Worm (Caenorhabditis elegans) whole organism, L4 larva: ENCODE results near the gene gst-11.
A peak's percentile ranks its signal among the peaks of the same experiment; 100 is the strongest.

ENCODE experiments used
- D1046.2 ChIP-seq: fragments of 200-800 bp; sonication (Bioruptor generic); IDR thresholded peaks from 2 replicates; pipeline ENCODE4 v1.3.6; 2022; ENCODE audit warnings: missing genetic modification characterization, missing compliant biosample characterization
- F26F4.8 ChIP-seq: fragments of 200-800 bp; sonication (Bioruptor generic); conservative IDR thresholded peaks from 2 replicates; pipeline ENCODE4 v1.3.6; 2022; ENCODE audit warnings: missing genetic modification characterization, missing compliant biosample characterization
- F37D6.2 ChIP-seq: sonication (generic microtip); optimal IDR thresholded peaks from 2 replicates; lab custom pipeline; 2016; ENCODE audit warnings: mild to moderate bottlenecking, missing genetic modification characterization, missing compliant biosample characterization
- F44E2.7 ChIP-seq: fragments of 200-800 bp; sonication (Bioruptor generic); IDR thresholded peaks from 2 replicates; pipeline ENCODE4 v2.1.2; 2022; ENCODE audit warnings: missing genetic modification characterization, missing compliant biosample characterization
- R02D3.7 ChIP-seq: fragments of 150-350 bp; sonication (generic microtip); optimal IDR thresholded peaks from 3 replicates; lab custom pipeline; 2014; ENCODE audit warnings: missing biosample characterization, missing genetic modification characterization
- Y5F2A.4 ChIP-seq: fragments of 200-800 bp; sonication (Bioruptor generic); optimal IDR thresholded peaks from 2 replicates; lab custom pipeline; 2018; ENCODE audit warnings: mild to moderate bottlenecking, missing genetic modification characterization, missing compliant biosample characterization
- aha-1 ChIP-seq: fragments of 150-350 bp; peaks from one replicate; lab custom pipeline; 2014; ENCODE audit warnings: missing biosample characterization, missing genetic modification characterization
- aly-2 ChIP-seq: sonication (generic microtip); optimal IDR thresholded peaks from 2 replicates; lab custom pipeline; 2018; ENCODE audit warnings: missing biosample characterization, missing genetic modification characterization
- ama-1 ChIP-seq: fragments of 150-350 bp; optimal IDR thresholded peaks from 2 replicates; lab custom pipeline; 2014; ENCODE audit warnings: inconsistent platforms, mixed read lengths
- arid-1 ChIP-seq: fragments of 200-800 bp; sonication (Bioruptor generic); conservative IDR thresholded peaks from 2 replicates; pipeline ENCODE4 v1.3.6; 2022; ENCODE audit warnings: missing genetic modification reagents, missing genetic modification characterization, missing compliant biosample characterization
- attf-4 ChIP-seq: sonication (generic microtip); optimal IDR thresholded peaks from 3 replicates; lab custom pipeline; 2017; ENCODE audit warnings: missing biosample characterization, missing genetic modification characterization
- ceh-20 ChIP-seq: fragments of 200-800 bp; sonication (Bioruptor generic); IDR thresholded peaks from 2 replicates; pipeline ENCODE4 v1.3.6; 2022; ENCODE audit warnings: missing genetic modification reagents, missing genetic modification characterization, missing compliant biosample characterization
- ceh-82 ChIP-seq: sonication (generic microtip); optimal IDR thresholded peaks from 2 replicates; lab custom pipeline; 2017; ENCODE audit warnings: missing biosample characterization, missing genetic modification characterization
- ces-1 ChIP-seq: fragments of 150-350 bp; sonication (generic microtip); optimal IDR thresholded peaks from 4 replicates; lab custom pipeline; 2014; ENCODE audit warnings: missing biosample characterization, missing genetic modification reagents, missing genetic modification characterization
- cey-2 ChIP-seq: sonication (generic microtip); optimal IDR thresholded peaks from 3 replicates; lab custom pipeline; 2017; ENCODE audit warnings: missing genetic modification characterization, mild to moderate bottlenecking, missing compliant biosample characterization, antibody characterized with exemption, borderline replicate concordance; ENCODE audit not compliant: insufficient read depth
- ctbp-1 ChIP-seq: fragments of 200-800 bp; sonication (Bioruptor generic); IDR thresholded peaks from 2 replicates; pipeline ENCODE4 v1.3.6; 2022; ENCODE audit warnings: missing genetic modification reagents, missing genetic modification characterization, missing compliant biosample characterization
- daf-12 ChIP-seq: fragments of 150-350 bp; optimal IDR thresholded peaks from 2 replicates; lab custom pipeline; 2014; ENCODE audit warnings: missing biosample characterization, missing genetic modification reagents, missing genetic modification characterization
- duxl-1 ChIP-seq: sonication (generic microtip); optimal IDR thresholded peaks from 2 replicates; lab custom pipeline; 2016; ENCODE audit warnings: mild to moderate bottlenecking, missing genetic modification characterization, moderate library complexity, missing compliant biosample characterization; ENCODE audit not compliant: poor library complexity
- dve-1 ChIP-seq: sonication (generic microtip); optimal IDR thresholded peaks from 2 replicates; lab custom pipeline; 2017; ENCODE audit warnings: antibody characterized with exemption, mild to moderate bottlenecking, missing genetic modification characterization, missing compliant biosample characterization; ENCODE audit not compliant: insufficient read depth
- fkh-10 ChIP-seq: fragments of 150-350 bp; optimal IDR thresholded peaks from 2 replicates; lab custom pipeline; 2014; ENCODE audit warnings: missing biosample characterization, missing genetic modification reagents, missing genetic modification characterization
- gei-8 ChIP-seq: fragments of 200-800 bp; sonication (Bioruptor generic); optimal IDR thresholded peaks from 2 replicates; lab custom pipeline; 2018; ENCODE audit warnings: mild to moderate bottlenecking, missing genetic modification characterization, missing compliant biosample characterization
- hif-1 ChIP-seq, 2 experiments: sonication (generic microtip); optimal IDR thresholded peaks; 2 replicates each; lab custom pipeline; 2016 to 2017; ENCODE audit warnings: missing compliant biosample characterization in 2 of 2, missing genetic modification characterization in 2 of 2, missing genetic modification reagents in 2 of 2, missing genotype in 2 of 2, mild to moderate bottlenecking in 1 of 2
- hmg-1.1 ChIP-seq: fragments of 200-800 bp; sonication (Bioruptor generic); IDR thresholded peaks from 2 replicates; pipeline ENCODE4 v1.3.6; 2022; ENCODE audit warnings: missing genetic modification reagents, missing genetic modification characterization, missing compliant biosample characterization
- jun-1 ChIP-seq: fragments of 150-350 bp; optimal IDR thresholded peaks from 2 replicates; lab custom pipeline; 2014; ENCODE audit warnings: missing biosample characterization, missing genetic modification reagents, missing genetic modification characterization
- lim-7 ChIP-seq: fragments of 200-800 bp; sonication (Bioruptor generic); IDR thresholded peaks from 2 replicates; pipeline ENCODE4 v1.3.6; 2022; ENCODE audit warnings: missing genetic modification characterization, missing compliant biosample characterization
- lin-13 ChIP-seq: fragments of 150-350 bp; optimal IDR thresholded peaks from 2 replicates; lab custom pipeline; 2014; ENCODE audit warnings: missing biosample characterization, missing genetic modification reagents, missing genetic modification characterization
- lin-29 ChIP-seq: fragments of 200-800 bp; sonication (Bioruptor generic); IDR thresholded peaks from 2 replicates; pipeline ENCODE4 v1.3.6; 2022; ENCODE audit warnings: missing genetic modification reagents, missing genetic modification characterization, missing compliant biosample characterization
- lin-38 ChIP-seq: fragments of 200-800 bp; sonication (Bioruptor generic); IDR thresholded peaks from 2 replicates; pipeline ENCODE4 v1.3.6; 2022; ENCODE audit warnings: missing genetic modification reagents, missing genetic modification characterization, missing compliant biosample characterization
- lin-39 ChIP-seq: fragments of 150-350 bp; optimal IDR thresholded peaks from 2 replicates; lab custom pipeline; 2014; ENCODE audit warnings: missing biosample characterization, missing genetic modification reagents, missing genetic modification characterization
- lir-3 ChIP-seq: sonication (generic microtip); optimal IDR thresholded peaks from 2 replicates; lab custom pipeline; 2016; ENCODE audit warnings: mild to moderate bottlenecking, missing genetic modification characterization, missing compliant biosample characterization
- madf-5 ChIP-seq, 2 experiments: fragments of 200-800 bp; sonication (Bioruptor generic); IDR thresholded peaks; 2 replicates each; pipeline ENCODE4 v1.3.6; 2022; ENCODE audit warnings: missing compliant biosample characterization in 2 of 2, missing genetic modification characterization in 2 of 2
- mdl-1 ChIP-seq, 2 experiments: fragments of 150-350 bp in 1 of 2; sonication (generic microtip) in 1 of 2; optimal IDR thresholded peaks; 2 replicates each; lab custom pipeline; 2014 to 2017; ENCODE audit warnings: missing biosample characterization in 2 of 2, missing genetic modification characterization in 2 of 2
- mxl-2 ChIP-seq: fragments of 200-800 bp; sonication (Bioruptor generic); conservative IDR thresholded peaks from 2 replicates; pipeline ENCODE4 v1.3.6; 2022; ENCODE audit warnings: missing genetic modification reagents, missing genetic modification characterization, missing compliant biosample characterization
- mxl-3 ChIP-seq: fragments of 200-800 bp; sonication (Bioruptor generic); optimal IDR thresholded peaks from 2 replicates; lab custom pipeline; 2018; ENCODE audit warnings: mild to moderate bottlenecking, missing genetic modification characterization, missing compliant biosample characterization
- nhr-10 ChIP-seq: fragments of 150-350 bp; optimal IDR thresholded peaks from 2 replicates; lab custom pipeline; 2014; ENCODE audit warnings: missing biosample characterization, missing genetic modification characterization
- nhr-102 ChIP-seq: sonication (generic microtip); optimal IDR thresholded peaks from 2 replicates; lab custom pipeline; 2016; ENCODE audit warnings: mild to moderate bottlenecking, missing genetic modification characterization, moderate library complexity, missing compliant biosample characterization
- nhr-48 ChIP-seq: sonication (generic microtip); optimal IDR thresholded peaks from 2 replicates; lab custom pipeline; 2016; ENCODE audit warnings: mild to moderate bottlenecking, missing genetic modification characterization, missing compliant biosample characterization
- nhr-6 ChIP-seq: fragments of 150-350 bp; optimal IDR thresholded peaks from 2 replicates; lab custom pipeline; 2014; ENCODE audit warnings: missing biosample characterization, missing genetic modification characterization
- nhr-76 ChIP-seq: fragments of 150-350 bp; optimal IDR thresholded peaks from 2 replicates; lab custom pipeline; 2014; ENCODE audit warnings: missing biosample characterization, missing genetic modification characterization
- nhr-77 ChIP-seq: fragments of 150-350 bp; optimal IDR thresholded peaks from 2 replicates; lab custom pipeline; 2014; ENCODE audit warnings: missing biosample characterization, missing genetic modification characterization
- pha-4 ChIP-seq, 2 experiments: fragments of 150-350 bp in 1 of 2; fragments of 200-800 bp in 1 of 2; sonication (Bioruptor generic) in 1 of 2; IDR thresholded peaks in 1 of 2; optimal IDR thresholded peaks in 1 of 2; 2 replicates each; pipeline versions ENCODE4 v1.3.6 to Lab custom; 2014 to 2022; ENCODE audit warnings: missing genetic modification characterization in 2 of 2, missing genetic modification reagents in 2 of 2, missing biosample characterization in 1 of 2, missing compliant biosample characterization in 1 of 2
- rbr-2 ChIP-seq: sonication (generic microtip); optimal IDR thresholded peaks from 2 replicates; lab custom pipeline; 2016; ENCODE audit warnings: missing genotype, missing genetic modification characterization, missing compliant biosample characterization
- snpc-1.2 ChIP-seq: fragments of 200-800 bp; sonication (Bioruptor generic); IDR thresholded peaks from 2 replicates; pipeline ENCODE4 v1.3.6; 2022; ENCODE audit warnings: missing genetic modification reagents, missing genetic modification characterization, missing compliant biosample characterization
- snpc-4 ChIP-seq: fragments of 150-350 bp; optimal IDR thresholded peaks from 2 replicates; lab custom pipeline; 2014; ENCODE audit warnings: missing biosample characterization, missing genetic modification characterization
- spr-1 ChIP-seq: sonication (generic microtip); optimal IDR thresholded peaks from 2 replicates; lab custom pipeline; 2016; ENCODE audit warnings: mild to moderate bottlenecking, missing genetic modification characterization, missing compliant biosample characterization
- tag-97 ChIP-seq: fragments of 200-800 bp; sonication (Bioruptor generic); IDR thresholded peaks from 2 replicates; pipeline ENCODE4 v1.3.6; 2022; ENCODE audit warnings: missing genetic modification characterization, missing compliant biosample characterization
- unc-130 ChIP-seq: sonication (generic microtip); optimal IDR thresholded peaks from 2 replicates; lab custom pipeline; 2016; ENCODE audit warnings: missing genetic modification reagents, missing genetic modification characterization, missing compliant biosample characterization
- zag-1 ChIP-seq: fragments of 150-350 bp; optimal IDR thresholded peaks from 2 replicates; lab custom pipeline; 2014; ENCODE audit warnings: missing biosample characterization, missing genetic modification characterization
- zfp-2 ChIP-seq: sonication (generic microtip); optimal IDR thresholded peaks from 2 replicates; lab custom pipeline; 2016; ENCODE audit warnings: mild to moderate bottlenecking, missing genetic modification characterization, missing compliant biosample characterization
- zfp-3 ChIP-seq: fragments of 200-800 bp; sonication (Bioruptor generic); conservative IDR thresholded peaks from 2 replicates; pipeline ENCODE4 v1.3.6; 2022; ENCODE audit warnings: missing genetic modification reagents, missing genetic modification characterization, missing compliant biosample characterization
- zip-11 ChIP-seq: fragments of 200-800 bp; sonication (Bioruptor generic); IDR thresholded peaks from 2 replicates; pipeline ENCODE4 v1.3.6; 2022; ENCODE audit warnings: missing genetic modification characterization, missing compliant biosample characterization
- ztf-11 ChIP-seq: fragments of 150-350 bp; optimal IDR thresholded peaks from 2 replicates; lab custom pipeline; 2014; ENCODE audit warnings: missing biosample characterization, missing genetic modification characterization

Gene gst-11

ce11 chrX:3605727-3606126, 27.8 kb downstream of the gst-11 start, which contains the start of gene C18B2.4:
C18B2.4 (minus strand) TSS chrX:3605741.
- TF ChIP-seq tag-97 (GFP tag; lab: Robert Waterston, UW) (no peak), spr-1 (tag; lab: Kevin White, UChicago) (no peak), jun-1 (tag; lab: Kevin White, UChicago) (no peak), snpc-1.2 (GFP tag; lab: Robert Waterston, UW) (no peak), ama-1 (lab: Kevin White, UChicago) (peak; percentile 51), lin-29 (GFP tag; lab: Robert Waterston, UW) (no peak), nhr-10 (tag; lab: Kevin White, UChicago) (no peak), attf-4 (tag; lab: Kevin White, UChicago) (no peak), nhr-76 (tag; lab: Kevin White, UChicago) (no peak), ztf-11 (tag; lab: Kevin White, UChicago) (no peak), dve-1 (tag; lab: Kevin White, UChicago) (peak; percentile 79), cey-2 (tag; lab: Kevin White, UChicago) (no peak), nhr-77 (peak; percentile 66), gei-8 (GFP tag; lab: Kevin White, UChicago) (no peak), hmg-1.1 (GFP tag; lab: Robert Waterston, UW) (peak; percentile 83), nhr-102 (tag; lab: Kevin White, UChicago) (peak; percentile 12), F26F4.8 (GFP tag; lab: Robert Waterston, UW) (no peak), daf-12 (no peak), aha-1 (tag; lab: Kevin White, UChicago) (peak; percentile 98), unc-130 (GFP tag; lab: Kevin White, UChicago) (no peak), nhr-48 (tag; lab: Kevin White, UChicago) (no peak), ceh-20 (peak; percentile 87), mxl-2 (GFP tag; lab: Robert Waterston, UW) (no peak), hif-1 (tag; optimal IDR thresholded peaks at IDR 0.05; lab: Kevin White, UChicago) (peak in 1 of 2 experiments; percentile 66), madf-5 (GFP tag; IDR thresholded peaks at IDR 0.05; lab: Robert Waterston, UW) (no peak), arid-1 (GFP tag; lab: Robert Waterston, UW) (0 out of 2 replicates have a peak, but pooled peaks have one; percentile 7), mdl-1 (tag; optimal IDR thresholded peaks at IDR 0.05; lab: Kevin White, UChicago) (peak in 1 of 2 experiments; percentile 35), aly-2 (tag; lab: Kevin White, UChicago) (no peak), snpc-4 (tag; lab: Kevin White, UChicago) (no peak), nhr-6 (tag; lab: Kevin White, UChicago) (peak; percentile 80), ctbp-1 (GFP tag; lab: Robert Waterston, UW) (peak; percentile 65; the same call in 1 of the 2 replicates), mxl-3 (peak; percentile 95), pha-4 (GFP tag; IDR thresholded peaks at IDR 0.05; lab: Robert Waterston, UW) (no peak), pha-4 (tag; optimal IDR thresholded peaks at IDR 0.05; lab: Kevin White, UChicago) (peak; percentile 59), F37D6.2 (peak; percentile 13), ces-1 (GFP tag; lab: Kevin White, UChicago) (no peak), R02D3.7 (tag; lab: Kevin White, UChicago) (no peak), zag-1 (no peak), D1046.2 (GFP tag; lab: Robert Waterston, UW) (no peak), duxl-1 (tag; lab: Kevin White, UChicago) (no peak), lin-39 (tag; lab: Kevin White, UChicago) (no peak), rbr-2 (tag; lab: Kevin White, UChicago) (peak; percentile 67), lin-13 (GFP tag; lab: Kevin White, UChicago) (peak; percentile 66), ceh-82 (no peak), fkh-10 (GFP tag; lab: Kevin White, UChicago) (no peak), Y5F2A.4 (GFP tag; lab: Kevin White, UChicago) (no peak), zfp-2 (tag; lab: Kevin White, UChicago) (no peak), lir-3 (tag; lab: Kevin White, UChicago) (no peak), F44E2.7 (no peak), lin-38 (GFP tag; lab: Robert Waterston, UW) (peak; percentile 86), zip-11 (GFP tag; lab: Robert Waterston, UW) (no peak), zfp-3 (GFP tag; lab: Robert Waterston, UW) (no peak), lim-7 (GFP tag; lab: Robert Waterston, UW) (no peak)
